Worm (Caenorhabditis elegans): Measurements from ENCODE around the gene bath-44.

DNA sequence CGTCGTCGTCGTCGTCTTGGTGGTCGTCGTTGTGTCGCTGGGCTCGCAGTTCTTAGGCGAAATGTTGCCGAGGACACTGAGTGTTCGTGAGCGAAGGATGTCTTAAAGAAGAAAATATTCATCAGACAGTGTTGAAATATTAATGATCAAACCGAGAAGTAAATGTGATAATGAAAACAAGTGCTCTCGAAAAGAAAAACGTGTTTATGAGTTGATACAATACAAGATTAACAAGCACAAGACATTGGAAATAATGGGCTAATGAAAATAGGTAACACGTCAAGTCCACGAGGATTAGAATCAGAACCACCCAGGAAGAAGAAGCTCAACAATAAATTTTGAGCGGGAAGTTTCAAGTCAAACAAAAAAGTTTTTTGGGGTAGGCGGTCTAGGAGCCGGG lies 17.2 kb downstream of the bath-44 start, which contains the start of gene K02A2.5:
- TF ChIP-seq dao-5 (tag; optimal IDR thresholded peaks at IDR 0.05) (no peak), him-1 (tag; optimal IDR thresholded peaks at IDR 0.05) (no peak), W03F9.2 (tag; optimal IDR thresholded peaks at IDR 0.05) (no peak)
